Fruit fly (Drosophila melanogaster): ENCODE results near the gene CG31230.

Gene CG31230

dm6 chr3R:18658380-18658944 is 13.0 kb upstream of the CG31230 start:
- TF ChIP-seq CG5204 (GFP tag; optimal IDR thresholded peaks at IDR 0.05) (no peak), Mnt (GFP tag; optimal IDR thresholded peaks at IDR 0.05) (no peak), pad (GFP tag; optimal IDR thresholded peaks at IDR 0.05) (no peak), CG7045 (GFP tag; optimal IDR thresholded peaks at IDR 0.05) (no peak), CG14711 (tag; optimal IDR thresholded peaks at IDR 0.05) (no peak), ovo (GFP tag; optimal IDR thresholded peaks at IDR 0.05) (no peak), CG33017 (tag; optimal IDR thresholded peaks at IDR 0.05) (no peak), kay (GFP tag; ENCODE audit: borderline replicate concordance) (no peak), CG11617 (GFP tag; optimal IDR thresholded peaks at IDR 0.05) (no peak), cic (GFP tag; optimal IDR thresholded peaks at IDR 0.05) (no peak), CG12768 (GFP tag; optimal IDR thresholded peaks at IDR 0.05) (no peak), toe (GFP tag; optimal IDR thresholded peaks at IDR 0.05) (no peak)

- no peak for TF ChIP-seq cnc (optimal IDR thresholded peaks at IDR 0.05)
- TF ChIP-seq bab1 (GFP tag; optimal IDR thresholded peaks at IDR 0.05), result peak; percentile 82
- peak; percentile 84 for TF ChIP-seq pad (GFP tag; optimal IDR thresholded peaks at IDR 0.05)
- peak; percentile 94 for TF ChIP-seq CG1620 (GFP tag; optimal IDR thresholded peaks at IDR 0.05)
- peak; percentile 94 for TF ChIP-seq toe (GFP tag; optimal IDR thresholded peaks at IDR 0.05)
- TF ChIP-seq CG7101 (tag; optimal IDR thresholded peaks at IDR 0.05), result peak; percentile 85
- TF ChIP-seq CG11617 (GFP tag; optimal IDR thresholded peaks at IDR 0.05), result peak; percentile 82
- TF ChIP-seq Hr96 (GFP tag; optimal IDR thresholded peaks at IDR 0.05), result peak; percentile 91
- TF ChIP-seq CG12768 (GFP tag; optimal IDR thresholded peaks at IDR 0.05), result peak; percentile 89
- peak; percentile 79 for TF ChIP-seq CG14711 (tag; optimal IDR thresholded peaks at IDR 0.05)
- TF ChIP-seq ovo (GFP tag; optimal IDR thresholded peaks at IDR 0.05), result peak; percentile 83
- TF ChIP-seq Mnt (GFP tag; optimal IDR thresholded peaks at IDR 0.05), result peak; percentile 86
- peak; percentile 67 for TF ChIP-seq CG33017 (tag; optimal IDR thresholded peaks at IDR 0.05)
- TF ChIP-seq Clk (GFP tag; optimal IDR thresholded peaks at IDR 0.05), result peak; percentile 84
- TF ChIP-seq cic (GFP tag; optimal IDR thresholded peaks at IDR 0.05), result peak; percentile 58
- peak; percentile 93 for TF ChIP-seq Crg-1 (GFP tag; optimal IDR thresholded peaks at IDR 0.05)
- peak; percentile 62 for TF ChIP-seq tj (GFP tag; optimal IDR thresholded peaks at IDR 0.05)
- peak; percentile 93 for TF ChIP-seq CG5204 (GFP tag; optimal IDR thresholded peaks at IDR 0.05)
- peak; percentile 79 for TF ChIP-seq CG7045 (GFP tag; optimal IDR thresholded peaks at IDR 0.05)
- TF ChIP-seq kay (GFP tag; ENCODE audit: borderline replicate concordance), result no peak
Measured at dm6 chr3R:18658945-18659642, 12.4 kb upstream of the CG31230 start, which contains the start of the genes CG31224 and CstF64. CG31224 (minus strand) TSS chr3R:18659309. CstF64 (plus strand) TSS chr3R:18659618.

- TF ChIP-seq ovo (GFP tag; optimal IDR thresholded peaks at IDR 0.05) (no peak), Hr96 (GFP tag; optimal IDR thresholded peaks at IDR 0.05) (no peak), CG33017 (tag; optimal IDR thresholded peaks at IDR 0.05) (no peak), toe (GFP tag; optimal IDR thresholded peaks at IDR 0.05) (no peak), bab1 (GFP tag; optimal IDR thresholded peaks at IDR 0.05) (peak; percentile 26), kay (GFP tag; ENCODE audit: borderline replicate concordance) (no peak), Mnt (GFP tag; optimal IDR thresholded peaks at IDR 0.05) (peak; percentile 5), Crg-1 (GFP tag; optimal IDR thresholded peaks at IDR 0.05) (peak; percentile 41), CG11617 (GFP tag; optimal IDR thresholded peaks at IDR 0.05) (peak; percentile 24), CG12768 (GFP tag; optimal IDR thresholded peaks at IDR 0.05) (no peak), CG14711 (tag; optimal IDR thresholded peaks at IDR 0.05) (peak; percentile 37), CG7101 (tag; optimal IDR thresholded peaks at IDR 0.05) (peak; percentile 37)
Measured at dm6 chr3R:18663525-18663924, 8.0 kb upstream of the CG31230 start, which contains the start of the genes Cpsf73 and Gos28. Cpsf73 (minus strand) TSS chr3R:18663552. Gos28 (plus strand) TSS chr3R:18663738.

dm6 chr3R:18665061-18665460 is 6.4 kb upstream of the CG31230 start, which contains the start of gene CG31231:
CG31231 (plus strand) TSS chr3R:18665361.
- TF ChIP-seq CG1620 (GFP tag; optimal IDR thresholded peaks at IDR 0.05), result no peak
- no peak for TF ChIP-seq ovo (GFP tag; optimal IDR thresholded peaks at IDR 0.05)
- TF ChIP-seq Clk (GFP tag; optimal IDR thresholded peaks at IDR 0.05), result no peak
- no peak for TF ChIP-seq tj (GFP tag; optimal IDR thresholded peaks at IDR 0.05)
- TF ChIP-seq toe (GFP tag; optimal IDR thresholded peaks at IDR 0.05), result no peak

- TF ChIP-seq Hr96 (GFP tag; optimal IDR thresholded peaks at IDR 0.05) (no peak), cnc (optimal IDR thresholded peaks at IDR 0.05) (no peak), tj (GFP tag; optimal IDR thresholded peaks at IDR 0.05) (no peak), kay (GFP tag; ENCODE audit: borderline replicate concordance) (no peak), CG7045 (GFP tag; optimal IDR thresholded peaks at IDR 0.05) (no peak), ovo (GFP tag; optimal IDR thresholded peaks at IDR 0.05) (no peak), CG7101 (tag; optimal IDR thresholded peaks at IDR 0.05) (no peak), cic (GFP tag; optimal IDR thresholded peaks at IDR 0.05) (no peak), CG5204 (GFP tag; optimal IDR thresholded peaks at IDR 0.05) (no peak), bab1 (GFP tag; optimal IDR thresholded peaks at IDR 0.05) (peak; percentile 53), CG1620 (GFP tag; optimal IDR thresholded peaks at IDR 0.05) (no peak), Mnt (GFP tag; optimal IDR thresholded peaks at IDR 0.05) (no peak), CG33017 (tag; optimal IDR thresholded peaks at IDR 0.05) (no peak), CG11617 (GFP tag; optimal IDR thresholded peaks at IDR 0.05) (peak; percentile 14), CG14711 (tag; optimal IDR thresholded peaks at IDR 0.05) (no peak), toe (GFP tag; optimal IDR thresholded peaks at IDR 0.05) (no peak), Crg-1 (GFP tag; optimal IDR thresholded peaks at IDR 0.05) (no peak)
Measured at dm6 chr3R:18667659-18668248, 3.7 kb upstream of the CG31230 start, which contains the start of gene CG31229. CG31229 (plus strand) TSS chr3R:18667852.

Measured in whole organism, adult.